Fruit fly (Drosophila melanogaster) whole organism, embryonic: Measurements from ENCODE around the gene Hsp83.

ENCODE experiments used
- Abd-B ChIP-seq: fragments of 200-800 bp; sonication (Bioruptor generic); optimal IDR thresholded peaks from 2 replicates; lab custom pipeline; 2018; ENCODE audit warnings: missing biosample characterization, mild to moderate bottlenecking, missing genetic modification characterization, moderate library complexity
- Ada2b ChIP-seq: fragments of 200-800 bp; sonication (Bioruptor generic); IDR thresholded peaks from 2 replicates; pipeline ENCODE4 v1.3.6; 2022; ENCODE audit warnings: missing biosample characterization, missing genetic modification characterization
- Asciz ChIP-seq: fragments of 200-800 bp; sonication (Bioruptor generic); optimal IDR thresholded peaks from 2 replicates; lab custom pipeline; 2017; ENCODE audit warnings: missing biosample characterization, mild to moderate bottlenecking, missing genetic modification characterization, missing genetic modification reagents
- C15 ChIP-seq: fragments of 200-800 bp; sonication (Bioruptor generic); IDR thresholded peaks from 3 replicates; pipeline ENCODE4 v1.3.6; 2022; ENCODE audit warnings: missing biosample characterization, missing genetic modification characterization
- CG1024 ChIP-seq: fragments of 200-800 bp; sonication (Bioruptor generic); IDR thresholded peaks from 2 replicates; pipeline ENCODE4 v1.3.6; 2022; ENCODE audit warnings: missing biosample characterization, missing genetic modification characterization
- CG12155 ChIP-seq: fragments of 200-800 bp; sonication (Bioruptor generic); optimal IDR thresholded peaks from 3 replicates; lab custom pipeline; 2016; ENCODE audit warnings: missing biosample characterization, missing genetic modification characterization
- CG12219 ChIP-seq: fragments of 200-800 bp; sonication (Bioruptor generic); optimal IDR thresholded peaks from 3 replicates; lab custom pipeline; 2018; ENCODE audit warnings: missing biosample characterization, mild to moderate bottlenecking, missing genetic modification characterization
- CG15073 ChIP-seq: fragments of 200-800 bp; sonication (Bioruptor generic); optimal IDR thresholded peaks from 2 replicates; lab custom pipeline; 2016; ENCODE audit warnings: missing biosample characterization, missing genetic modification characterization
- CG15601 ChIP-seq: fragments of 200-800 bp; sonication (Bioruptor generic); optimal IDR thresholded peaks from 3 replicates; lab custom pipeline; 2019; ENCODE audit warnings: missing biosample characterization, mild to moderate bottlenecking, missing genetic modification characterization, moderate library complexity
- CG1602 ChIP-seq: fragments of 200-800 bp; sonication (Bioruptor generic); optimal IDR thresholded peaks from 3 replicates; lab custom pipeline; 2016; ENCODE audit warnings: missing biosample characterization, missing genetic modification characterization
- CG2116 ChIP-seq: fragments of 200-800 bp; sonication (Bioruptor generic); optimal IDR thresholded peaks from 3 replicates; lab custom pipeline; 2018; ENCODE audit warnings: missing biosample characterization, mild to moderate bottlenecking, missing genetic modification characterization
- CG2875 ChIP-seq: fragments of 200-800 bp; sonication (Bioruptor generic); optimal IDR thresholded peaks from 2 replicates; lab custom pipeline; 2017; ENCODE audit warnings: missing biosample characterization, mild to moderate bottlenecking, missing genetic modification characterization, missing genetic modification reagents
- CG31365 ChIP-seq: fragments of 200-800 bp; sonication (Bioruptor generic); optimal IDR thresholded peaks from 2 replicates; lab custom pipeline; 2018; ENCODE audit warnings: missing biosample characterization, mild to moderate bottlenecking, missing genetic modification characterization
- CG3163 ChIP-seq: fragments of 200-800 bp; sonication (Bioruptor generic); optimal IDR thresholded peaks from 3 replicates; lab custom pipeline; 2016; ENCODE audit warnings: missing biosample characterization, missing genetic modification characterization
- CG4282 ChIP-seq: fragments of 200-800 bp; sonication (Bioruptor generic); optimal IDR thresholded peaks from 2 replicates; lab custom pipeline; 2016; ENCODE audit warnings: missing biosample characterization, missing genetic modification characterization
- CG43689 ChIP-seq: fragments of 200-800 bp; sonication (Bioruptor generic); IDR thresholded peaks from 2 replicates; pipeline ENCODE4 v1.3.6; 2022; ENCODE audit warnings: missing biosample characterization, missing genetic modification characterization
- CG4404 ChIP-seq: fragments of 200-800 bp; sonication (Bioruptor generic); IDR thresholded peaks from 2 replicates; pipeline ENCODE4 v1.3.6; 2022; ENCODE audit warnings: missing biosample characterization, missing genetic modification characterization
- CG4617 ChIP-seq: fragments of 200-800 bp; sonication (Bioruptor generic); optimal IDR thresholded peaks from 3 replicates; lab custom pipeline; 2016; ENCODE audit warnings: missing biosample characterization, missing genetic modification characterization, borderline replicate concordance
- CG6254 ChIP-seq: fragments of 200-800 bp; sonication (Bioruptor generic); optimal IDR thresholded peaks from 3 replicates; lab custom pipeline; 2017; ENCODE audit warnings: mild to moderate bottlenecking, missing biosample characterization, missing genetic modification reagents, missing genetic modification characterization
- CG6791 ChIP-seq: fragments of 200-800 bp; sonication (Bioruptor generic); IDR thresholded peaks from 3 replicates; pipeline ENCODE4 v1.3.6; 2022; ENCODE audit warnings: missing biosample characterization, missing genetic modification characterization; ENCODE audit not compliant: partially characterized antibody
- CG7839 ChIP-seq: fragments of 200-800 bp; sonication (Bioruptor generic); optimal IDR thresholded peaks from 3 replicates; lab custom pipeline; 2018; ENCODE audit warnings: missing biosample characterization, mild to moderate bottlenecking, missing genetic modification characterization, moderate library complexity
- CG8290 ChIP-seq, 3 experiments: fragments of 200-800 bp; sonication (Bioruptor generic); optimal IDR thresholded peaks; 2 replicates each; lab custom pipeline; 2016 to 2019; ENCODE audit warnings: missing biosample characterization in 3 of 3, missing genetic modification characterization in 3 of 3, mild to moderate bottlenecking in 2 of 3, moderate library complexity in 1 of 3
- Doc3 ChIP-seq: fragments of 200-800 bp; sonication (Bioruptor generic); IDR thresholded peaks from 3 replicates; pipeline ENCODE4 v1.3.6; 2022; ENCODE audit warnings: missing biosample characterization, missing genetic modification characterization; ENCODE audit not compliant: partially characterized antibody
- Dref ChIP-seq: fragments of 200-800 bp; sonication (Bioruptor generic); IDR thresholded peaks from 2 replicates; pipeline ENCODE4 v1.3.6; 2022; ENCODE audit warnings: missing biosample characterization, missing genetic modification characterization
- GATAe ChIP-seq: fragments of 200-800 bp; sonication (Bioruptor generic); conservative IDR thresholded peaks from 2 replicates; pipeline ENCODE4 v1.3.6; 2022; ENCODE audit warnings: missing biosample characterization, missing genetic modification characterization
- H2.0 ChIP-seq: fragments of 200-800 bp; sonication (Bioruptor generic); IDR thresholded peaks from 2 replicates; pipeline ENCODE4 v1.3.6; 2022; ENCODE audit warnings: missing biosample characterization, missing genetic modification characterization
- HLH3B ChIP-seq: fragments of 200-800 bp; sonication (Bioruptor generic); IDR thresholded peaks from 2 replicates; pipeline ENCODE4 v1.3.6; 2022; ENCODE audit warnings: missing biosample characterization, missing genetic modification characterization
- Hmx ChIP-seq: fragments of 200-800 bp; sonication (Bioruptor generic); optimal IDR thresholded peaks from 2 replicates; lab custom pipeline; 2016; ENCODE audit warnings: missing biosample characterization, missing genetic modification characterization
- Hr3 ChIP-seq: fragments of 200-800 bp; sonication (Bioruptor generic); optimal IDR thresholded peaks from 3 replicates; lab custom pipeline; 2016; ENCODE audit warnings: missing biosample characterization, missing genetic modification characterization
- Lpt ChIP-seq: fragments of >200 bp; optimal IDR thresholded peaks from 2 replicates; lab custom pipeline; 2018; ENCODE audit warnings: missing biosample characterization, missing genetic modification characterization
- Meics ChIP-seq: fragments of 200-800 bp; sonication (Bioruptor generic); optimal IDR thresholded peaks from 2 replicates; lab custom pipeline; 2017; ENCODE audit warnings: missing biosample characterization, mild to moderate bottlenecking, missing genetic modification characterization
- Ravus ChIP-seq: fragments of 200-800 bp; sonication (Bioruptor generic); IDR thresholded peaks from 2 replicates; pipeline ENCODE4 v1.3.6; 2022; ENCODE audit warnings: missing biosample characterization, missing genetic modification characterization
- Side ChIP-seq: fragments of 200-800 bp; sonication (Bioruptor generic); optimal IDR thresholded peaks from 2 replicates; lab custom pipeline; 2016; ENCODE audit warnings: missing biosample characterization, missing genetic modification characterization
- ase ChIP-seq: fragments of 200-800 bp; sonication (Bioruptor generic); IDR thresholded peaks from 3 replicates; pipeline ENCODE4 v1.3.6; 2022; ENCODE audit warnings: missing biosample characterization, missing genetic modification characterization
- ato ChIP-seq: fragments of 200-800 bp; sonication (Bioruptor generic); IDR thresholded peaks from 2 replicates; pipeline ENCODE4 v1.3.6; 2022; ENCODE audit warnings: missing biosample characterization, missing genetic modification characterization; ENCODE audit not compliant: partially characterized antibody
- br ChIP-seq: fragments of >200 bp; optimal IDR thresholded peaks from 2 replicates; lab custom pipeline; 2017
- danr ChIP-seq: fragments of 200-800 bp; sonication (Bioruptor generic); IDR thresholded peaks from 2 replicates; pipeline ENCODE4 v1.3.6; 2022; ENCODE audit warnings: missing biosample characterization, missing genetic modification characterization
- gce ChIP-seq: fragments of 200-800 bp; sonication (Bioruptor generic); IDR thresholded peaks from 3 replicates; pipeline ENCODE4 v1.3.6; 2022; ENCODE audit warnings: missing biosample characterization, missing genetic modification characterization
- gro ChIP-seq: fragments of 200-800 bp; sonication (Bioruptor generic); optimal IDR thresholded peaks from 2 replicates; lab custom pipeline; 2016; ENCODE audit warnings: missing biosample characterization, missing genetic modification characterization
- ham ChIP-seq: fragments of 200-800 bp; sonication (Bioruptor generic); IDR thresholded peaks from 2 replicates; pipeline ENCODE4 v1.3.6; 2022; ENCODE audit warnings: missing biosample characterization, missing genetic modification characterization
- hkb ChIP-seq, 2 experiments: fragments of 200-800 bp in 1 of 2; fragments of >200 bp in 1 of 2; sonication (Bioruptor generic) in 1 of 2; IDR thresholded peaks in 1 of 2; optimal IDR thresholded peaks in 1 of 2; 2 replicates each; pipeline versions ENCODE4 v1.3.6 to Lab custom; 2017 to 2022; ENCODE audit warnings: missing biosample characterization in 1 of 2, missing genetic modification characterization in 1 of 2
- jumu ChIP-seq: fragments of 200-800 bp; sonication (Bioruptor generic); optimal IDR thresholded peaks from 3 replicates; lab custom pipeline; 2016; ENCODE audit warnings: missing biosample characterization, missing genetic modification characterization
- lbe ChIP-seq: fragments of 200-800 bp; sonication (Bioruptor generic); optimal IDR thresholded peaks from 2 replicates; lab custom pipeline; 2016; ENCODE audit warnings: missing biosample characterization, mild to moderate bottlenecking, missing genetic modification characterization
- lola ChIP-seq, 3 experiments: fragments of >200 bp in 2 of 3; fragments of 200-800 bp in 1 of 3; sonication (Bioruptor generic) in 1 of 3; optimal IDR thresholded peaks; 2 replicates each; lab custom pipeline; 2017 to 2019; ENCODE audit warnings: missing biosample characterization in 3 of 3, missing genetic modification characterization in 3 of 3, mild to moderate bottlenecking in 1 of 3, moderate library complexity in 1 of 3
- phol ChIP-seq: fragments of 200-800 bp; sonication (Bioruptor generic); optimal IDR thresholded peaks from 3 replicates; lab custom pipeline; 2018; ENCODE audit warnings: missing biosample characterization, mild to moderate bottlenecking, missing genetic modification characterization, moderate library complexity
- pita ChIP-seq: fragments of 200-800 bp; sonication (Bioruptor generic); optimal IDR thresholded peaks from 2 replicates; lab custom pipeline; 2017; ENCODE audit warnings: missing biosample characterization, mild to moderate bottlenecking, missing genetic modification characterization
- sc ChIP-seq, 3 experiments: fragments of >200 bp in 2 of 3; fragments of 200-800 bp in 1 of 3; sonication (Bioruptor generic) in 1 of 3; optimal IDR thresholded peaks; 2 replicates in 2 of 3; 3 replicates in 1 of 3; lab custom pipeline; 2017; ENCODE audit warnings: mild to moderate bottlenecking in 1 of 3, missing biosample characterization in 1 of 3, missing genetic modification characterization in 1 of 3, missing genetic modification reagents in 1 of 3
- scrt ChIP-seq: fragments of 200-800 bp; sonication (Bioruptor generic); optimal IDR thresholded peaks from 2 replicates; lab custom pipeline; 2018; ENCODE audit warnings: missing biosample characterization, mild to moderate bottlenecking, missing genetic modification characterization, moderate library complexity
- wor ChIP-seq: fragments of 200-800 bp; sonication (Bioruptor generic); IDR thresholded peaks from 2 replicates; pipeline ENCODE4 v1.3.6; 2022; ENCODE audit warnings: missing biosample characterization, missing genetic modification characterization
- yki ChIP-seq: fragments of >200 bp; optimal IDR thresholded peaks from 3 replicates; lab custom pipeline; 2018

Gene Hsp83

dm6 chr3L:3179474-3179873, 13.3 kb upstream of the Hsp83 start (continued):
- TF ChIP-seq scrt (GFP tag; lab: Kevin White, UChicago) (no peak), ase (GFP tag; lab: Robert Waterston, UW) (peak; percentile 82), pita (GFP tag; lab: Kevin White, UChicago) (no peak), hkb (optimal IDR thresholded peaks at IDR 0.05; lab: Kevin White, UChicago) (no peak), hkb (GFP tag; IDR thresholded peaks at IDR 0.05; lab: Robert Waterston, UW) (peak; percentile 95), sc (optimal IDR thresholded peaks at IDR 0.05; lab: Kevin White, UChicago) (no peak), sc (GFP tag; optimal IDR thresholded peaks at IDR 0.05; lab: Kevin White, UChicago) (peak; percentile 50), phol (tag; lab: Kevin White, UChicago) (peak; percentile 87), H2.0 (GFP tag; lab: Robert Waterston, UW) (peak; percentile 78), br (lab: Kevin White, UChicago) (no peak), HLH3B (GFP tag; lab: Robert Waterston, UW) (peak; percentile 86), yki (no peak), GATAe (GFP tag; lab: Robert Waterston, UW) (peak; percentile 75; the same call in 1 of the 2 replicates), jumu (GFP tag; lab: Kevin White, UChicago) (peak; percentile 74), CG2875 (GFP tag; lab: Kevin White, UChicago) (peak; percentile 83), Lpt (GFP tag; lab: Kevin White, UChicago) (no peak), CG4617 (GFP tag; lab: Kevin White, UChicago) (no peak), Dref (GFP tag; lab: Robert Waterston, UW) (no peak), CG43689 (no peak), gce (peak; percentile 85), CG4404 (peak; percentile 74), CG15073 (peak; percentile 40), CG31365 (tag; lab: Kevin White, UChicago) (peak; percentile 72), Ravus (GFP tag; lab: Robert Waterston, UW) (peak; percentile 53), lbe (peak; percentile 88), CG7839 (tag; lab: Kevin White, UChicago) (peak; percentile 92), Doc3 (GFP tag; lab: Robert Waterston, UW) (no peak), C15 (GFP tag; lab: Robert Waterston, UW) (peak; percentile 81; the same call in 2 of the 3 replicates), wor (peak; percentile 58), Hr3 (GFP tag; lab: Kevin White, UChicago) (peak; percentile 62), CG6791 (GFP tag; lab: Robert Waterston, UW) (no peak), Abd-B (GFP tag; lab: Kevin White, UChicago) (peak; percentile 48), Hmx (GFP tag; lab: Kevin White, UChicago) (no peak), CG1602 (GFP tag; lab: Kevin White, UChicago) (peak; percentile 77), ato (no peak), lola (GFP tag; optimal IDR thresholded peaks at IDR 0.05; lab: Kevin White, UChicago) (peak in 1 of 3 experiments; percentile 80), ham (peak; percentile 42; the same call in 1 of the 2 replicates), CG4282 (GFP tag; lab: Kevin White, UChicago) (no peak), danr (peak; percentile 75), CG1024 (GFP tag; lab: Robert Waterston, UW) (peak; percentile 56; the same call in 1 of the 2 replicates), Side (peak; percentile 86), CG8290 (GFP tag; optimal IDR thresholded peaks at IDR 0.05; lab: Kevin White, UChicago) (peak; percentile 79), CG8290 (tag; optimal IDR thresholded peaks at IDR 0.05; lab: Kevin White, UChicago) (no peak), gro (GFP tag; lab: Kevin White, UChicago) (peak; percentile 94), Asciz (GFP tag; lab: Kevin White, UChicago) (no peak), Meics (GFP tag; lab: Kevin White, UChicago) (peak; percentile 93), CG15601 (tag; lab: Kevin White, UChicago) (no peak), CG3163 (GFP tag; lab: Kevin White, UChicago) (no peak), CG6254 (GFP tag; lab: Kevin White, UChicago) (peak; percentile 88), CG2116 (GFP tag; lab: Kevin White, UChicago) (peak; percentile 48), CG12219 (peak; percentile 86), CG12155 (GFP tag; lab: Kevin White, UChicago) (peak; percentile 76), Ada2b (GFP tag; lab: Robert Waterston, UW) (peak; percentile 94)
